Worm (Caenorhabditis elegans): Measurements from ENCODE around the gene srd-9.

DNA sequence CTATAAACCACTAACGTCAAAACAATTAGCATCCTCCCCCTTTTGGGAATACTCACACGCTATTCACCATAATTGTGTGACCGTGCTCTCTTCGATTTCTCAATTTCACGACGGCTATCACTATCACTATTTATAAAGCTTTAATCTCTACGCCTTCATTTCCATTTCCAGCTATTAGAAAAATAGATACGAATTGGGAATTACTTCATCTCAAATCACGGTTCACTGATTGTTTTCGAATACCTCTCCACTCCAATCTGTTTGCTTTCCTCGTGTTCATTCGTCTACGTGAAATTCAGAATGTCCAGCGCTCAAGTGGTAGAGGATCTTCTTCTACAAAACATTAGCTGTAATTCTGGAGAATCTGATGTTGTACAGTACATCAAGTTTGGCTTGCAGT is 14.7 kb upstream of the srd-9 start, which contains the start of gene srg-29:
- TF ChIP-seq syd-9 (tag; optimal IDR thresholded peaks at IDR 0.05) (no peak), ceh-18 (tag; optimal IDR thresholded peaks at IDR 0.05) (no peak), hlh-13 (GFP tag; optimal IDR thresholded peaks at IDR 0.05) (no peak)
